Worm (Caenorhabditis elegans) whole organism, early embryonic: ENCODE results near the gene M01H9.10.

Experiments
- B0310.2 ChIP-seq: sonication (generic microtip); optimal IDR thresholded peaks from 2 replicates; lab custom pipeline; 2016; ENCODE audit warnings: mild to moderate bottlenecking, missing genetic modification characterization, missing compliant biosample characterization
- F13C5.2 ChIP-seq: sonication (generic microtip); optimal IDR thresholded peaks from 2 replicates; lab custom pipeline; 2017; ENCODE audit warnings: mild to moderate bottlenecking, missing genetic modification characterization, inconsistent platforms, missing compliant biosample characterization
- aly-1 ChIP-seq: sonication (generic microtip); optimal IDR thresholded peaks from 2 replicates; lab custom pipeline; 2016; ENCODE audit warnings: missing genetic modification characterization, missing compliant biosample characterization
- ama-1 ChIP-seq: fragments of 150-350 bp; optimal IDR thresholded peaks from 2 replicates; lab custom pipeline; 2014
- ceh-13 ChIP-seq: fragments of 200-800 bp; sonication (Bioruptor generic); optimal IDR thresholded peaks from 2 replicates; lab custom pipeline; 2018; ENCODE audit warnings: mild to moderate bottlenecking, missing genetic modification characterization, missing compliant biosample characterization
- ceh-36 ChIP-seq: sonication (generic microtip); optimal IDR thresholded peaks from 2 replicates; lab custom pipeline; 2016; ENCODE audit warnings: missing genetic modification characterization, inconsistent platforms, missing compliant biosample characterization
- ets-7 ChIP-seq: sonication (generic microtip); optimal IDR thresholded peaks from 2 replicates; lab custom pipeline; 2016; ENCODE audit warnings: missing genotype, missing genetic modification characterization, missing compliant biosample characterization
- flt-1 ChIP-seq: fragments of 200-800 bp; sonication (Bioruptor generic); IDR thresholded peaks from 2 replicates; pipeline ENCODE4 v1.3.6; 2022; ENCODE audit warnings: missing genetic modification characterization, missing compliant biosample characterization
- hmbx-1 ChIP-seq: sonication (generic microtip); optimal IDR thresholded peaks from 2 replicates; lab custom pipeline; 2016; ENCODE audit warnings: mild to moderate bottlenecking, missing genetic modification characterization, missing compliant biosample characterization
- hmg-4 ChIP-seq: fragments of 200-800 bp; sonication (Bioruptor generic); optimal IDR thresholded peaks from 2 replicates; lab custom pipeline; 2018; ENCODE audit warnings: mild to moderate bottlenecking, missing genetic modification characterization, missing compliant biosample characterization
- pes-1 ChIP-seq: fragments of 200-800 bp; sonication (Bioruptor generic); IDR thresholded peaks from 2 replicates; pipeline ENCODE4 v1.3.6; 2022; ENCODE audit warnings: missing genetic modification reagents, missing genetic modification characterization, missing compliant biosample characterization
- tbx-11 ChIP-seq: fragments of 200-800 bp; sonication (Bioruptor generic); IDR thresholded peaks from 2 replicates; pipeline ENCODE4 v1.3.6; 2022; ENCODE audit warnings: missing genetic modification characterization, missing compliant biosample characterization
- tra-4 ChIP-seq: sonication (generic microtip); optimal IDR thresholded peaks from 2 replicates; lab custom pipeline; 2017; ENCODE audit warnings: missing genetic modification characterization, missing compliant biosample characterization

- TF ChIP-seq pes-1 (GFP tag; lab: Robert Waterston, UW): no peak
- TF ChIP-seq ama-1 (lab: Kevin White, UChicago): no peak
- TF ChIP-seq aly-1 (tag; lab: Kevin White, UChicago): no peak
- no peak for TF ChIP-seq ceh-36
- no peak for TF ChIP-seq B0310.2 (tag; lab: Kevin White, UChicago)
- TF ChIP-seq flt-1 (GFP tag; lab: Robert Waterston, UW): no peak
- TF ChIP-seq tbx-11 (GFP tag; lab: Robert Waterston, UW): no peak
- TF ChIP-seq F13C5.2: no peak
- TF ChIP-seq tra-4 (tag; lab: Kevin White, UChicago): no peak
- TF ChIP-seq ceh-13 (GFP tag; lab: Kevin White, UChicago): no peak
- TF ChIP-seq hmbx-1 (tag; lab: Kevin White, UChicago): no peak
- TF ChIP-seq ets-7 (tag; lab: Kevin White, UChicago): no peak
- no peak for TF ChIP-seq hmg-4 (GFP tag; lab: Kevin White, UChicago)
Measured at ce11 chrIV:4526028-4526427, 46.1 kb upstream of the M01H9.10 start.
